Fruit fly (Drosophila melanogaster): ENCODE results near the gene raskol.
A peak's percentile ranks its signal among the peaks of the same experiment; 100 is the strongest.

Gene raskol

DNA sequence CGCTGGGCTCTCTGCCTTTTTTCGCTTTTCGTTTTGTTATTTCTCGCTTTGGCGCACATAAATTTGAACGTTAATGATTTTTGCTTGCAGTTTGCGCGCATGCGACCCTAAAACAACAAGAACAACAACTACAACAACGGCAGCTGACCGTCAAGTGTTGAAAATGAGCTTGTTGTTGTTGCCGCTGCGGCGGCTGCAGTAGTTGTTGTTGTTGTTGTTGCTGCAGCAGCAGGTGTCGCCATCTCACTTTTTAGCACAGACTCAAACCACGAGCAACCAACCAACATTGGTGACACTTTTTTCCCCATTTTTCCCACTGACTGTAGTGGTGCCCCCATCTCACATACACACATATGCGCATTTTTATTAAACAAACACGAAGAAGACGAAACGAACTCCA, 80.1 kb downstream of the raskol start:
- TF ChIP-seq CG2120 (GFP tag; optimal IDR thresholded peaks at IDR 0.05) (no peak), CG17385 (GFP tag; optimal IDR thresholded peaks at IDR 0.05) (peak; percentile 56), Fer2 (tag; optimal IDR thresholded peaks at IDR 0.05) (no peak), ase (GFP tag; IDR thresholded peaks at IDR 0.05) (no peak), CG6765 (GFP tag; optimal IDR thresholded peaks at IDR 0.05) (no peak), ERR (GFP tag; optimal IDR thresholded peaks at IDR 0.05) (no peak), jing (GFP tag; optimal IDR thresholded peaks at IDR 0.05) (no peak), Nf-YB (GFP tag; optimal IDR thresholded peaks at IDR 0.05) (peak; percentile 63), CG11247 (GFP tag; IDR thresholded peaks at IDR 0.05) (no peak), CG8765 (GFP tag; IDR thresholded peaks at IDR 0.05) (no peak), Dref (GFP tag; IDR thresholded peaks at IDR 0.05) (no peak), cg (GFP tag; optimal IDR thresholded peaks at IDR 0.05) (peak; percentile 27), CG17829 (tag; optimal IDR thresholded peaks at IDR 0.05) (no peak), hbn (GFP tag; IDR thresholded peaks at IDR 0.05; ENCODE audit: partially characterized antibody) (no peak), CG11085 (GFP tag; IDR thresholded peaks at IDR 0.05) (no peak), CG4360 (GFP tag; IDR thresholded peaks at IDR 0.05) (peak; percentile 98), TFAM (GFP tag; optimal IDR thresholded peaks at IDR 0.05) (no peak), gem (tag; optimal IDR thresholded peaks at IDR 0.05) (no peak), Opbp (GFP tag; IDR thresholded peaks at IDR 0.05; ENCODE audit: partially characterized antibody) (no peak), CG6683 (GFP tag; optimal IDR thresholded peaks at IDR 0.05) (no peak), CG16779 (GFP tag; IDR thresholded peaks at IDR 0.05) (no peak), stwl (tag; optimal IDR thresholded peaks at IDR 0.05) (no peak), az2 (GFP tag; optimal IDR thresholded peaks at IDR 0.05) (no peak), CG4707 (GFP tag; optimal IDR thresholded peaks at IDR 0.05) (no peak), PHDP (tag; optimal IDR thresholded peaks at IDR 0.05) (no peak), CG15696 (tag; optimal IDR thresholded peaks at IDR 0.05) (no peak), pita (GFP tag; optimal IDR thresholded peaks at IDR 0.05) (peak; percentile 2), CG7987 (GFP tag; optimal IDR thresholded peaks at IDR 0.05) (no peak), sr (GFP tag; IDR thresholded peaks at IDR 0.05) (no peak), Hmr (GFP tag; optimal IDR thresholded peaks at IDR 0.05) (no peak), luna (GFP tag; optimal IDR thresholded peaks at IDR 0.05) (no peak), Gug (GFP tag; IDR thresholded peaks at IDR 0.05) (no peak), HLHmδ (GFP tag; optimal IDR thresholded peaks at IDR 0.05) (no peak), run (tag; optimal IDR thresholded peaks at IDR 0.05) (no peak), HmgZ (tag; optimal IDR thresholded peaks at IDR 0.05) (no peak), fu2 (GFP tag; optimal IDR thresholded peaks at IDR 0.05) (no peak), HLH54F (GFP tag; optimal IDR thresholded peaks at IDR 0.05) (no peak), lbe (GFP tag; optimal IDR thresholded peaks at IDR 0.05) (no peak), HHEX (GFP tag; optimal IDR thresholded peaks at IDR 0.05) (no peak), CG2875 (GFP tag; optimal IDR thresholded peaks at IDR 0.05) (no peak), CG1024 (GFP tag; IDR thresholded peaks at IDR 0.05) (no peak), lmd (GFP tag; IDR thresholded peaks at IDR 0.05) (no peak), CG6689 (GFP tag; IDR thresholded peaks at IDR 0.05) (no peak)

DNA sequence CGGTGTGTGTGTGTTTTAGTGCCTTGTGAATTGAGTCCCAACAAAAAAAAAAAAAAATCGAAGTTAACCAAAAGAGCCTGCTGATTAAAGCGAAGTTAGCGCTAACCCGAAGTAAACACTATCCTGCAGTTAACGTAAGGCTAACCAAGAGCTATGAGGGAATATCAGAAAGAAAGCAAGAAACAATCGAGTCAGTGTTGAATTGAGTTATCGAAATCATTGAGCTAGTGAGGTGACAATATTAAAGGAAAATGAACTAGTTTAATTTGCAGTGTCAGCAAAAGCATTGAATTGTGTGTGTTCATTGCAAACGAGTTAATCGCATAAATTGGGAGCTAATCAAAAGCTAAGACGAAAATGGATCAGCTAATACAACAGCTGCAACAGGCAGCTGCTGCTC, 80.8 kb downstream of the raskol start, which contains the start of gene OdsH:
Gene OdsH (plus strand): TSS at position 301 of the 400 bp plus-strand sequence.
- TF ChIP-seq dmrt11E (tag; optimal IDR thresholded peaks at IDR 0.05): no peak
- no peak for TF ChIP-seq sqz (GFP tag; optimal IDR thresholded peaks at IDR 0.05)
- no peak for TF ChIP-seq fd3F (GFP tag; optimal IDR thresholded peaks at IDR 0.05)
- TF ChIP-seq CG5953 (GFP tag; IDR thresholded peaks at IDR 0.05): no peak
- TF ChIP-seq Ptx1 (GFP tag; IDR thresholded peaks at IDR 0.05): no peak
- no peak for TF ChIP-seq tgo (GFP tag; IDR thresholded peaks at IDR 0.05)
- no peak for TF ChIP-seq Bgb (GFP tag; IDR thresholded peaks at IDR 0.05; ENCODE audit: partially characterized antibody)
- no peak for TF ChIP-seq CG14014 (GFP tag; IDR thresholded peaks at IDR 0.05)
